Worm (Caenorhabditis elegans) whole organism, mixed stage, embryonic: Measurements from ENCODE around the gene clc-26.

Experiments used
- blmp-1 ChIP-seq: fragments of 150-350 bp; optimal IDR thresholded peaks from 2 replicates; lab custom pipeline; 2014; ENCODE audit warnings: missing biosample characterization, missing genetic modification characterization
- ceh-39 ChIP-seq: fragments of 150-350 bp; optimal IDR thresholded peaks from 2 replicates; lab custom pipeline; 2014; ENCODE audit warnings: missing biosample characterization, missing genetic modification characterization
- ceh-83 ChIP-seq: fragments of 200-800 bp; sonication (Bioruptor generic); optimal IDR thresholded peaks from 2 replicates; lab custom pipeline; 2018; ENCODE audit warnings: mild to moderate bottlenecking, missing genetic modification characterization, missing compliant biosample characterization
- drap-1 ChIP-seq: fragments of 200-800 bp; sonication (Bioruptor generic); optimal IDR thresholded peaks from 3 replicates; lab custom pipeline; 2018; ENCODE audit warnings: mild to moderate bottlenecking, missing genetic modification characterization, missing compliant biosample characterization
- elt-3 ChIP-seq: fragments of 150-350 bp; optimal IDR thresholded peaks from 2 replicates; lab custom pipeline; 2014; ENCODE audit warnings: missing biosample characterization, missing genetic modification characterization
- lin-13 ChIP-seq: fragments of 150-350 bp; optimal IDR thresholded peaks from 2 replicates; lab custom pipeline; 2014; ENCODE audit warnings: missing biosample characterization, missing genetic modification characterization
- lsy-2 ChIP-seq: fragments of 150-350 bp; optimal IDR thresholded peaks from 2 replicates; lab custom pipeline; 2014; ENCODE audit warnings: missing biosample characterization, missing genetic modification characterization
- mls-2 ChIP-seq: sonication (generic microtip); optimal IDR thresholded peaks from 2 replicates; lab custom pipeline; 2016; ENCODE audit warnings: mild to moderate bottlenecking, missing genetic modification characterization, moderate library complexity, missing compliant biosample characterization
- nhr-12 ChIP-seq: fragments of 150-350 bp; optimal IDR thresholded peaks from 2 replicates; lab custom pipeline; 2014; ENCODE audit warnings: missing biosample characterization, missing genetic modification characterization
- nhr-237 ChIP-seq: fragments of 150-350 bp; optimal IDR thresholded peaks from 2 replicates; lab custom pipeline; 2014; ENCODE audit warnings: missing biosample characterization, missing genetic modification characterization
- snpc-4 ChIP-seq: fragments of 150-350 bp; optimal IDR thresholded peaks from 2 replicates; lab custom pipeline; 2014; ENCODE audit warnings: missing biosample characterization, missing genetic modification characterization
- sptf-1 ChIP-seq: sonication (generic microtip); optimal IDR thresholded peaks from 2 replicates; lab custom pipeline; 2017; ENCODE audit warnings: mild to moderate bottlenecking, missing genetic modification characterization, moderate library complexity, missing compliant biosample characterization
- unc-120 ChIP-seq: sonication (generic microtip); optimal IDR thresholded peaks from 2 replicates; lab custom pipeline; 2017; ENCODE audit warnings: missing genetic modification characterization, missing compliant biosample characterization; ENCODE audit not compliant: poor library complexity, severe bottlenecking

ce11 chrIII:1028233-1028632 is 2.6 kb downstream of the clc-26 start:
- no peak for TF ChIP-seq nhr-12 (tag; lab: Kevin White, UChicago)
- TF ChIP-seq snpc-4, result no peak
- no peak for TF ChIP-seq mls-2
- no peak for TF ChIP-seq blmp-1 (tag; lab: Kevin White, UChicago)
- TF ChIP-seq lsy-2 (tag; lab: Kevin White, UChicago), result no peak
- TF ChIP-seq lin-13 (tag; lab: Kevin White, UChicago), result no peak
- no peak for TF ChIP-seq nhr-237 (tag; lab: Kevin White, UChicago)
- TF ChIP-seq sptf-1 (tag; lab: Kevin White, UChicago), result no peak
- no peak for TF ChIP-seq drap-1 (GFP tag; lab: Kevin White, UChicago)
- no peak for TF ChIP-seq elt-3 (tag; lab: Kevin White, UChicago)
- TF ChIP-seq unc-120 (tag; lab: Kevin White, UChicago), result no peak
- TF ChIP-seq ceh-39 (tag; lab: Kevin White, UChicago), result no peak
- TF ChIP-seq ceh-83 (GFP tag; lab: Kevin White, UChicago), result no peak
